Fruit fly (Drosophila melanogaster): Measurements from ENCODE around the gene DNAlig4.

DNA sequence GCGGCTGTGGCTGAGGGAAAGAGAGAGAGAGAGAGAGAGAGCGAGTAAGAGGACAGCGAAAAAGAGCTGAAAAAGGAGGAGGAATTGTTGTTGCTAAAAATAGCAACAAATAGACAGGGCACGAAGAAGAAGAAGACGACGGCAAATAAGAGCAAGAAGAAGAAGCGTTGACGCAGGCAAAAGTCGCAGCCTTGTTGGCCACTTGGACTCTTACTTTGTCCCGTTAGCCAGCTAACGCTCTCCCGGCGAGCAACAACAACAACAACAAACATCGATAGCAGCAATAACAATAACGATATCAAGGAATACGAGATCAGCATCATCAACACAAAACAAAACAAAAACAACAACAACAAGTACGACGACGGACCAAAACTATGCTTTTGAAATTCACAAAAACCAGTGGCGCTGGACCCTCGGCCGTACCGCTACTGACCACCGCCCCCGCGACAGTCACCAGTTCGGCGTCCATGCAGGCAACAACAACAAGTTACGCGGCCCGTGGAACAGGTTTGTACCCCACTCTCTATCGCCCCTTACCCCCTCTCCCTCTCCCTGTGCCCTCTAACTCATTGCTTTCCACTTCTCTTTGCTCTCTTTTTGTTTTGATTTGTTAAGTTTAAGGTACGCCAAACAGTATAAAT, 42.4 kb downstream of the DNAlig4 start:
- TF ChIP-seq h (GFP tag; optimal IDR thresholded peaks at IDR 0.05) (no peak), Dfd (GFP tag; optimal IDR thresholded peaks at IDR 0.05) (no peak), dl (GFP tag; optimal IDR thresholded peaks at IDR 0.05; ENCODE audit: insufficient read depth in 1 of 2, partially characterized antibody in 2 of 2) (peak in 1 of 2 experiments; percentile 32), psq (GFP tag; optimal IDR thresholded peaks at IDR 0.05) (peak; percentile 30), foxo (GFP tag; optimal IDR thresholded peaks at IDR 0.05) (no peak), Mio (GFP tag; optimal IDR thresholded peaks at IDR 0.05) (no peak), Hr78 (GFP tag; optimal IDR thresholded peaks at IDR 0.05) (no peak), ey (GFP tag; optimal IDR thresholded peaks at IDR 0.05) (no peak), fru (GFP tag; optimal IDR thresholded peaks at IDR 0.05) (no peak), pan (optimal IDR thresholded peaks at IDR 0.05) (no peak), brk (GFP tag; optimal IDR thresholded peaks at IDR 0.05) (no peak), Abd-B (GFP tag; optimal IDR thresholded peaks at IDR 0.05) (no peak), usp (GFP tag; optimal IDR thresholded peaks at IDR 0.05) (no peak)
